Fruit fly (Drosophila melanogaster): ENCODE results near the gene Dip-C.

The Dip-C gene

dm6 chr3R:12456370-12456940 lies 42.9 kb upstream of the Dip-C start, which contains the start of gene trus (continued):
- TF ChIP-seq CG16813 (GFP tag; IDR thresholded peaks at IDR 0.05; ENCODE audit: partially characterized antibody), result peak; percentile 73
- peak; percentile 69 for TF ChIP-seq nerfin-2 (GFP tag; IDR thresholded peaks at IDR 0.05; ENCODE audit: partially characterized antibody)
- peak; percentile 13 for TF ChIP-seq Fer1 (GFP tag; optimal IDR thresholded peaks at IDR 0.05)
- no peak for TF ChIP-seq Nf-YA (GFP tag; IDR thresholded peaks at IDR 0.05)
- no peak for TF ChIP-seq CG10147 (GFP tag; optimal IDR thresholded peaks at IDR 0.05)
- TF ChIP-seq zen2 (GFP tag; IDR thresholded peaks at IDR 0.05; ENCODE audit: partially characterized antibody), result peak; percentile 85
- peak; percentile 91 for TF ChIP-seq hbn (GFP tag; IDR thresholded peaks at IDR 0.05; ENCODE audit: partially characterized antibody)
- peak; percentile 92 for TF ChIP-seq CG34224 (GFP tag; IDR thresholded peaks at IDR 0.05; ENCODE audit: partially characterized antibody)
- no peak for TF ChIP-seq dimm (GFP tag; IDR thresholded peaks at IDR 0.05)
- TF ChIP-seq CG10321 (GFP tag; IDR thresholded peaks at IDR 0.05), result no peak
- peak; percentile 44 for TF ChIP-seq Myb (GFP tag; optimal IDR thresholded peaks at IDR 0.05)
- TF ChIP-seq inv (GFP tag; IDR thresholded peaks at IDR 0.05; ENCODE audit: partially characterized antibody), result peak; percentile 69
- TF ChIP-seq crp (GFP tag; optimal IDR thresholded peaks at IDR 0.05), result peak in 1 of 2 experiments; percentile 42
- peak; percentile 79 for TF ChIP-seq MESR4 (GFP tag; optimal IDR thresholded peaks at IDR 0.05)
- TF ChIP-seq NC2β (GFP tag; optimal IDR thresholded peaks at IDR 0.05), result no peak
- TF ChIP-seq B-H1 (GFP tag; IDR thresholded peaks at IDR 0.05), result no peak
- TF ChIP-seq jumu (GFP tag; optimal IDR thresholded peaks at IDR 0.05), result no peak
- TF ChIP-seq BEAF-32 (GFP tag; optimal IDR thresholded peaks at IDR 0.05), result peak; percentile 83
- TF ChIP-seq CG7963 (GFP tag; IDR thresholded peaks at IDR 0.05; ENCODE audit: partially characterized antibody), result peak; percentile 62; the same call in 2 of the 3 replicates
- TF ChIP-seq Hmr (GFP tag; optimal IDR thresholded peaks at IDR 0.05), result no peak
- TF ChIP-seq trh (GFP tag; optimal IDR thresholded peaks at IDR 0.05), result no peak
- TF ChIP-seq CG1792 (GFP tag; optimal IDR thresholded peaks at IDR 0.05), result no peak
- peak; percentile 89 for TF ChIP-seq Bgb (GFP tag; IDR thresholded peaks at IDR 0.05; ENCODE audit: partially characterized antibody)
- peak; percentile 93 for TF ChIP-seq Dref (GFP tag; IDR thresholded peaks at IDR 0.05)
- TF ChIP-seq CG7839 (tag; optimal IDR thresholded peaks at IDR 0.05), result no peak
- TF ChIP-seq dm (GFP tag; optimal IDR thresholded peaks at IDR 0.05), result peak; percentile 11
- no peak for TF ChIP-seq D19B (GFP tag; optimal IDR thresholded peaks at IDR 0.05)
- no peak for TF ChIP-seq CG2202 (tag; optimal IDR thresholded peaks at IDR 0.05)
- peak; percentile 4 for TF ChIP-seq CG17829 (tag; optimal IDR thresholded peaks at IDR 0.05)
- peak; percentile 75 for TF ChIP-seq MBD-R2 (GFP tag; IDR thresholded peaks at IDR 0.05)
- peak; percentile 24 for TF ChIP-seq CG12659 (GFP tag; optimal IDR thresholded peaks at IDR 0.05)
- TF ChIP-seq Opbp (GFP tag; IDR thresholded peaks at IDR 0.05; ENCODE audit: partially characterized antibody), result peak; percentile 89
- peak; percentile 90 for TF ChIP-seq onecut (GFP tag; IDR thresholded peaks at IDR 0.05)
- peak; percentile 4 for TF ChIP-seq Ets97D (GFP tag; optimal IDR thresholded peaks at IDR 0.05)
- TF ChIP-seq CTCF (GFP tag; optimal IDR thresholded peaks at IDR 0.05), result no peak
- TF ChIP-seq CG17186 (GFP tag; optimal IDR thresholded peaks at IDR 0.05), result peak; percentile 25
- TF ChIP-seq cato (GFP tag; optimal IDR thresholded peaks at IDR 0.05; ENCODE audit: borderline replicate concordance), result no peak
- no peak for TF ChIP-seq disco-r (GFP tag; optimal IDR thresholded peaks at IDR 0.05)
- 0 out of 2 replicates have a peak, but pooled peaks have one; percentile 8 for TF ChIP-seq rib (GFP tag; IDR thresholded peaks at IDR 0.05)
- TF ChIP-seq CG4328 (GFP tag; optimal IDR thresholded peaks at IDR 0.05), result no peak
- TF ChIP-seq knrl (GFP tag; IDR thresholded peaks at IDR 0.05; ENCODE audit: partially characterized antibody), result peak; percentile 77; the same call in 2 of the 3 replicates
- TF ChIP-seq CG15696 (tag; optimal IDR thresholded peaks at IDR 0.05), result no peak
- no peak for TF ChIP-seq CG1832 (GFP tag; optimal IDR thresholded peaks at IDR 0.05)
- TF ChIP-seq emc (GFP tag; optimal IDR thresholded peaks at IDR 0.05), result no peak
- TF ChIP-seq ac (GFP tag; optimal IDR thresholded peaks at IDR 0.05), result no peak
- no peak for TF ChIP-seq lola (GFP tag; optimal IDR thresholded peaks at IDR 0.05)
- peak; percentile 17 for TF ChIP-seq sug (tag; optimal IDR thresholded peaks at IDR 0.05)
- peak; percentile 92 for TF ChIP-seq Dll (GFP tag; IDR thresholded peaks at IDR 0.05; ENCODE audit: partially characterized antibody)
- no peak for TF ChIP-seq aop (GFP tag; IDR thresholded peaks at IDR 0.05)
